Fruit fly (Drosophila melanogaster): Measurements from ENCODE around the gene CG43923.

CG43923 gene

DNA sequence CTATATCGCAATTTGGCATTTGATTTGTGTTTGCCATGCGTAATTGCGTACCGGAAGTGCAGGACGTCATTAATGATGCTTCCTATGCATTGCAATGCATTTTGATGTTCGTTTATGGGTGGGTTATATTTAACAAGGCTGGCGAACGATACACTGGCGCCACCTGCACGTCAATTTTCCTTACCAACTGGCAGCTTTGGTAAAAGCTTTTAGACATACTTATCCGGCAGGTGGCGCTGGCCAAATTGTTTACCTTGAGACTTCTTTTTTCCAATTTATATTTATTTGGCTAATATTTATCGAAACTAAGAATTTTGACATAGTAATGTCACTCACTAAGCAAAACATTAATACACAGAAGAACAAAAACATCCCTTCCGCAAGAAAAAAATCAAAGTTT, 32.1 kb downstream of the CG43923 start:
- no peak for TF ChIP-seq CG6808 (GFP tag; optimal IDR thresholded peaks at IDR 0.05)
- TF ChIP-seq achi (GFP tag; optimal IDR thresholded peaks at IDR 0.05) = peak; percentile 0
- peak; percentile 24 for TF ChIP-seq cyc (GFP tag; optimal IDR thresholded peaks at IDR 0.05)
- TF ChIP-seq Met (GFP tag; optimal IDR thresholded peaks at IDR 0.05) = peak; percentile 6
- TF ChIP-seq svp (GFP tag) = peak; percentile 34
- TF ChIP-seq pdm3 (GFP tag; optimal IDR thresholded peaks at IDR 0.05) = peak; percentile 15
- TF ChIP-seq CG31627 (GFP tag; optimal IDR thresholded peaks at IDR 0.05) = peak; percentile 37
- TF ChIP-seq salr (GFP tag; optimal IDR thresholded peaks at IDR 0.05) = no peak
- peak; percentile 39 for TF ChIP-seq lz (GFP tag; optimal IDR thresholded peaks at IDR 0.05)
- peak; percentile 23 for TF ChIP-seq Hr39 (GFP tag; optimal IDR thresholded peaks at IDR 0.05)

DNA sequence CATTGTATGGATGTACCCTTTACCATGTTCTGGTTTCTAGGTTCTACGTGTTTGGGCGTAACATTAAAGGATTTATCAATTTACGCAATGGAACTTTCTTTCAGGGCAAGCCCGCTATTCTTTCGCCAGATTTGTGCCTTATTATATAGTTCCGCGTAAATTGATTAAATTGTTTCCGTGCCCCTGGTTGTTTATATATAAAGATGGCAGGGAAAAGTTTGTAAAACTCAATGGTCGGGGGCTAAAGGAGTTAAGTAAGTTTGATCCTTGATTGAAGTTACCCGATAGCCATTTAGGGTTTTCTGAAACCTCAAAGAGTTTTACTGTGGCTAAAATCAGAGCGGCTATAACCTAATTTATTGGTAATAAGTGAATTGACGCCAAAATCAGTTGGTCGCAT, 34.2 kb downstream of the CG43923 start:
- TF ChIP-seq Hr38 (GFP tag; optimal IDR thresholded peaks at IDR 0.05) = no peak
- no peak for TF ChIP-seq CG6163 (GFP tag; IDR thresholded peaks at IDR 0.05)
- TF ChIP-seq CG9139 (GFP tag; optimal IDR thresholded peaks at IDR 0.05) = no peak
- no peak for TF ChIP-seq Eip78C (GFP tag)
- no peak for TF ChIP-seq acj6 (GFP tag; optimal IDR thresholded peaks at IDR 0.05)
- TF ChIP-seq spab (GFP tag; optimal IDR thresholded peaks at IDR 0.05) = no peak
- no peak for TF ChIP-seq Hr39 (GFP tag; optimal IDR thresholded peaks at IDR 0.05)
- TF ChIP-seq fkh (GFP tag; optimal IDR thresholded peaks at IDR 0.05) = no peak
- no peak for TF ChIP-seq CG6854 (GFP tag; optimal IDR thresholded peaks at IDR 0.05)
- no peak for TF ChIP-seq Ets96B (tag; optimal IDR thresholded peaks at IDR 0.05)
- TF ChIP-seq esn (GFP tag; optimal IDR thresholded peaks at IDR 0.05) = no peak
- TF ChIP-seq CG7368 (GFP tag; optimal IDR thresholded peaks at IDR 0.05) = no peak
- TF ChIP-seq lz (GFP tag; optimal IDR thresholded peaks at IDR 0.05) = no peak

DNA sequence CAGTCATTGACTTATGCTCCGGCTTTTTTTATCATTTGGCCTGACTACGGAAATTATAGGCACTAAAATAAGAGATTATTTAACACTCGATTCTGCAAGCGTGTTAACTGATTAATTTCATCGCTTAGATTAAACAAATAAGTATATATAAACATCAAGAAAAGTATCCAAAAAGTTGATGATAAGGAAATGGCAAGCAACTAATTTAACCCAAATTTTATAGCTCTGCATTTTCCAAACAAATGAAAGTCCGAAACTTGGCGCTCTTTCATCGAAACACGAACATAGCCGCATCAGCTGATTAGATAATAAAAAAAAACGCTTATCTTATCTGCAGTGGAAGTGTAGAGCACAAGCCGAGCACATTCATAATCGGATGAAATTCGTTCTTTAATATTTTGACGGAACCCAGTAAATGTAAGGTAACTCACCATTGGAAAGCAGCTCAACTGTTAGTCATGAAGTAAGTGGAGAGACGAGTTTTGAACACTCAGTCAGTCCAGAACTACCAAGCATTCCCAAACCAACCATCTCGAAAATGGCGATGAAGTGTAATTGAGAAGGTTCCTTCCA, 46.2 kb downstream of the CG43923 start, which contains the start of gene CG18480:
CG18480 (plus strand) TSS at position 407 of the 573 bp plus-strand sequence.
- TF ChIP-seq CG6792 (GFP tag; optimal IDR thresholded peaks at IDR 0.05) = peak; percentile 21
- peak; percentile 52 for TF ChIP-seq Hr39 (GFP tag; optimal IDR thresholded peaks at IDR 0.05)
- TF ChIP-seq Eip78C (GFP tag) = peak; percentile 80
- peak; percentile 53 for TF ChIP-seq CG31627 (GFP tag; optimal IDR thresholded peaks at IDR 0.05)
- peak; percentile 56 for TF ChIP-seq lz (GFP tag; optimal IDR thresholded peaks at IDR 0.05)
- TF ChIP-seq eg (GFP tag; IDR thresholded peaks at IDR 0.05) = 0 out of 3 replicates have a peak, but pooled peaks have one; percentile 12
- TF ChIP-seq Blimp-1 (GFP tag; optimal IDR thresholded peaks at IDR 0.05) = no peak
- no peak for TF ChIP-seq CG3032 (tag; optimal IDR thresholded peaks at IDR 0.05)
- TF ChIP-seq cyc (GFP tag; optimal IDR thresholded peaks at IDR 0.05) = peak; percentile 41
- peak; percentile 44 for TF ChIP-seq Met (GFP tag; optimal IDR thresholded peaks at IDR 0.05)
- TF ChIP-seq Smox (GFP tag; optimal IDR thresholded peaks at IDR 0.05) = peak; percentile 54
- TF ChIP-seq Eip93F (GFP tag; optimal IDR thresholded peaks at IDR 0.05) = no peak
- no peak for TF ChIP-seq Gug (GFP tag; IDR thresholded peaks at IDR 0.05)
- peak; percentile 24 for TF ChIP-seq topi (GFP tag; optimal IDR thresholded peaks at IDR 0.05)
- peak; percentile 30 for TF ChIP-seq Sox102F (GFP tag; optimal IDR thresholded peaks at IDR 0.05)
- TF ChIP-seq Sox14 (GFP tag; optimal IDR thresholded peaks at IDR 0.05) = peak; percentile 12
- peak; percentile 87 for TF ChIP-seq vri (GFP tag; optimal IDR thresholded peaks at IDR 0.05)
- peak; percentile 44 for TF ChIP-seq Ets21C (GFP tag; optimal IDR thresholded peaks at IDR 0.05)
- TF ChIP-seq svp (GFP tag) = peak; percentile 68

DNA sequence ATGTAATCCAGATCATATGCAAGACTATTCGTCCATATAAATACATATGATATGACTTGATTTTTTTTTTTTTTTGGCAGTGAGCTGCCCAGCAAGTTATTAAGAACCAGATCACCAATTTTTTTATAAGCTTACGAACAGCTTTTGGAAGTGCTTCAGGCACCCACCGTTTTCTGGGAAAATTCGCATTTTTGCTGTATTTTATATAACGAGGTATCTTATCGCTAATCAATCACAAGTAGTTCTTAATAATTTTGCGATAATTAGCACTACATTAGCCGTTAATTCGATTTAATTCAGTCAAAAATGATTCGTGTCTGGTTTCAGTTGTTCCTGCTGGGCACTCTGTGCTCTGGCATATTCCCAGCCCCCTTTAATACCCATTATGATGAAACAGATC, 47.5 kb downstream of the CG43923 start, which contains the start of gene CG7631:
CG7631 (plus strand) TSS at position 301 of the 400 bp plus-strand sequence.
- TF ChIP-seq CG32006 (GFP tag; optimal IDR thresholded peaks at IDR 0.05) = no peak
- TF ChIP-seq CG6276 (GFP tag; optimal IDR thresholded peaks at IDR 0.05) = no peak
- TF ChIP-seq CG11762 (GFP tag; optimal IDR thresholded peaks at IDR 0.05; ENCODE audit: insufficient read depth) = no peak
- TF ChIP-seq Eip93F (GFP tag; optimal IDR thresholded peaks at IDR 0.05) = no peak
- no peak for TF ChIP-seq acj6 (GFP tag; optimal IDR thresholded peaks at IDR 0.05)
- TF ChIP-seq CG6163 (GFP tag; IDR thresholded peaks at IDR 0.05) = no peak
- no peak for TF ChIP-seq Hr39 (GFP tag; optimal IDR thresholded peaks at IDR 0.05)
- no peak for TF ChIP-seq CG8319 (GFP tag; optimal IDR thresholded peaks at IDR 0.05)
- TF ChIP-seq Lpt (GFP tag; optimal IDR thresholded peaks at IDR 0.05) = no peak
- TF ChIP-seq salr (GFP tag; optimal IDR thresholded peaks at IDR 0.05) = no peak
- no peak for TF ChIP-seq dac (GFP tag; optimal IDR thresholded peaks at IDR 0.05)
- TF ChIP-seq CG6854 (GFP tag; optimal IDR thresholded peaks at IDR 0.05) = no peak

Data from whole organism, prepupa.